Fruit fly (Drosophila melanogaster) whole organism, wandering third instar larva: Measurements from ENCODE around the gene CG31253.
"Not testable (repeated sequence)": the region's sequence is repeated elsewhere in the genome, so short reads cannot be mapped to it uniquely, and the experiment has no call there.

Source experiments
- CG32264 ChIP-seq: fragments of 200-800 bp; sonication (Bioruptor generic); optimal IDR thresholded peaks from 2 replicates; lab custom pipeline; 2016; ENCODE audit warnings: missing biosample characterization, missing genetic modification characterization
- CG9705 ChIP-seq: fragments of 200-800 bp; sonication (Bioruptor generic); optimal IDR thresholded peaks from 2 replicates; lab custom pipeline; 2018; ENCODE audit warnings: missing biosample characterization, mild to moderate bottlenecking, missing genetic modification characterization
- CrebA ChIP-seq: fragments of 200-800 bp; sonication (Bioruptor generic); optimal IDR thresholded peaks from 2 replicates; lab custom pipeline; 2016; ENCODE audit warnings: missing biosample characterization, mild to moderate bottlenecking, missing genetic modification characterization, borderline replicate concordance
- Dfd ChIP-seq: fragments of >200 bp; optimal IDR thresholded peaks from 2 replicates; lab custom pipeline; 2017; ENCODE audit warnings: missing biosample characterization, missing genetic modification characterization
- Dif ChIP-seq: fragments of 200-275, 200-300 bp; sonication (Bioruptor generic); optimal IDR thresholded peaks from 2 replicates; lab custom pipeline; 2018; ENCODE audit warnings: missing biosample characterization, missing genetic modification characterization; ENCODE audit not compliant: partially characterized antibody
- GATAd ChIP-seq: sonication (Bioruptor generic); optimal IDR thresholded peaks from 2 replicates; lab custom pipeline; 2016; ENCODE audit warnings: missing biosample characterization, missing genetic modification characterization
- HLH106 ChIP-seq: fragments of 200-800 bp; optimal IDR thresholded peaks from 3 replicates; lab custom pipeline; 2019; ENCODE audit warnings: missing biosample characterization, mild to moderate bottlenecking, missing genetic modification characterization, moderate library complexity
- Hnf4 ChIP-seq: fragments of 200-800 bp; sonication (Bioruptor generic); optimal IDR thresholded peaks from 2 replicates; lab custom pipeline; 2016; ENCODE audit warnings: missing biosample characterization, mild to moderate bottlenecking, missing genetic modification characterization
- Hr83 ChIP-seq: fragments of 200-300 bp; sonication (Bioruptor generic); optimal IDR thresholded peaks from 2 replicates; lab custom pipeline; 2016; ENCODE audit warnings: missing biosample characterization, mild to moderate bottlenecking, missing genetic modification characterization, moderate library complexity; ENCODE audit not compliant: poor library complexity, severe bottlenecking
- Jra ChIP-seq: sonication (Bioruptor generic); optimal IDR thresholded peaks from 2 replicates; lab custom pipeline; 2016; ENCODE audit warnings: missing biosample characterization, missing genetic modification characterization
- Mio ChIP-seq: sonication (Bioruptor generic); optimal IDR thresholded peaks from 2 replicates; lab custom pipeline; 2016; ENCODE audit warnings: missing biosample characterization, missing genetic modification characterization
- N ChIP-seq: fragments of >200 bp; optimal IDR thresholded peaks from 2 replicates; lab custom pipeline; 2018; ENCODE audit warnings: missing biosample characterization, missing external identifiers, missing genetic modification characterization
- OdsH ChIP-seq: fragments of 200-800 bp; sonication (Bioruptor generic); optimal IDR thresholded peaks from 2 replicates; lab custom pipeline; 2016; ENCODE audit warnings: missing biosample characterization, mild to moderate bottlenecking, missing genetic modification characterization
- Sp1 ChIP-seq: fragments of 200-800 bp; sonication (Bioruptor generic); optimal IDR thresholded peaks from 3 replicates; lab custom pipeline; 2019; ENCODE audit warnings: missing biosample characterization, mild to moderate bottlenecking, missing genetic modification characterization, moderate library complexity
- brk ChIP-seq: fragments of 200-800 bp; sonication (Bioruptor generic); optimal IDR thresholded peaks from 2 replicates; lab custom pipeline; 2016; ENCODE audit warnings: missing biosample characterization, mild to moderate bottlenecking, missing genetic modification characterization
- dl ChIP-seq, 2 experiments: fragments of 175-275, 200-275 bp in 1 of 2; fragments of 200-275 bp in 1 of 2; sonication (Bioruptor generic); optimal IDR thresholded peaks; lab custom pipeline; 2018; ENCODE audit warnings: mild to moderate bottlenecking in 2 of 2, missing biosample characterization in 2 of 2, missing genetic modification characterization in 2 of 2, moderate library complexity in 2 of 2; ENCODE audit not compliant: partially characterized antibody in 2 of 2, insufficient read depth in 1 of 2
- dmrt93B ChIP-seq: fragments of 200-800 bp; sonication (Bioruptor generic); optimal IDR thresholded peaks from 2 replicates; lab custom pipeline; 2018; ENCODE audit warnings: missing biosample characterization, mild to moderate bottlenecking, missing genetic modification characterization
- dsf ChIP-seq: sonication (Bioruptor generic); optimal IDR thresholded peaks from 2 replicates; lab custom pipeline; 2016; ENCODE audit warnings: missing biosample characterization, missing genetic modification characterization, borderline replicate concordance
- ey ChIP-seq: fragments of 200-800 bp; sonication (Bioruptor generic); optimal IDR thresholded peaks from 2 replicates; lab custom pipeline; 2016; ENCODE audit warnings: missing biosample characterization, missing genetic modification characterization
- foxo ChIP-seq, 2 experiments: fragments of 200-800 bp; sonication (Bioruptor generic); optimal IDR thresholded peaks; 2 replicates in 1 of 2; 3 replicates in 1 of 2; lab custom pipeline; 2016 to 2017; ENCODE audit warnings: missing biosample characterization in 2 of 2, missing genetic modification characterization in 2 of 2
- fru ChIP-seq: fragments of 200-800 bp; sonication (Bioruptor generic); optimal IDR thresholded peaks from 3 replicates; lab custom pipeline; 2016; ENCODE audit warnings: missing biosample characterization, mild to moderate bottlenecking, missing genetic modification characterization
- h ChIP-seq: fragments of 200-800 bp; sonication (Bioruptor generic); optimal IDR thresholded peaks from 3 replicates; lab custom pipeline; 2016; ENCODE audit warnings: missing biosample characterization, mild to moderate bottlenecking, missing genetic modification characterization
- lola ChIP-seq: fragments of >200 bp; optimal IDR thresholded peaks from 2 replicates; lab custom pipeline; 2017; ENCODE audit warnings: missing biosample characterization, missing genetic modification characterization
- pan ChIP-seq: fragments of >200 bp; optimal IDR thresholded peaks from 2 replicates; lab custom pipeline; 2017
- rgr ChIP-seq: fragments of 200-800 bp; sonication (Bioruptor generic); optimal IDR thresholded peaks from 3 replicates; lab custom pipeline; 2016; ENCODE audit warnings: missing biosample characterization, mild to moderate bottlenecking, missing genetic modification characterization
- sage ChIP-seq: fragments of 200-800 bp; sonication (Bioruptor generic); optimal IDR thresholded peaks from 2 replicates; lab custom pipeline; 2016; ENCODE audit warnings: missing biosample characterization, mild to moderate bottlenecking, missing genetic modification characterization
- sv ChIP-seq: fragments of 200-800 bp; sonication (Bioruptor generic); optimal IDR thresholded peaks from 3 replicates; lab custom pipeline; 2016; ENCODE audit warnings: missing biosample characterization, missing genetic modification characterization
- tai ChIP-seq: sonication (Bioruptor generic); optimal IDR thresholded peaks from 2 replicates; lab custom pipeline; 2016; ENCODE audit warnings: missing biosample characterization, missing genetic modification characterization
- woc ChIP-seq: sonication (Bioruptor generic); optimal IDR thresholded peaks from 2 replicates; lab custom pipeline; 2016; ENCODE audit warnings: missing biosample characterization, mild to moderate bottlenecking, missing genetic modification characterization

Gene CG31253

DNA sequence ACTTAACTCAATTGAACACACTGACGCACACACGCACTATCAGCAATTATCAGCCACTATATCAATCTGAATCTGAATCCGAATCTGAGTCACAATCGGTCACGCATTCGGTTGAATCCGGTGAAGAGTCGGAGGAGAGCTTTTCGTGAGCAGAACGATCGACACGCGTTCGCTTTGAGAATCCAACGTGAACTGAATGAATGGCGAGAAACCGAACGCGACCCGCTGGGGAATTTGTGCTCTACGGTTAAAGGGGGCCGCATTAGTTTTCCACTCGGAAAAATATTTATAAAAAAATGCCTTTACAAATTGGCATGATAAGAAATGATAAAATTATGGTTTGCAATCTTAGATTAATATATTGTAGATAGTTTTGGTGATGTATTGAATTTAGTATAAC lies 27.8 kb upstream of the CG31253 start, which contains the start of gene betaTub97EF:
TSS of gene betaTub97EF (minus strand) at position 196 of the 400 bp plus-strand sequence.
- TF ChIP-seq Mio (GFP tag; lab: Kevin White, UChicago) = no peak
- peak; percentile 5 for TF ChIP-seq HLH106 (tag; lab: Kevin White, UChicago)

DNA sequence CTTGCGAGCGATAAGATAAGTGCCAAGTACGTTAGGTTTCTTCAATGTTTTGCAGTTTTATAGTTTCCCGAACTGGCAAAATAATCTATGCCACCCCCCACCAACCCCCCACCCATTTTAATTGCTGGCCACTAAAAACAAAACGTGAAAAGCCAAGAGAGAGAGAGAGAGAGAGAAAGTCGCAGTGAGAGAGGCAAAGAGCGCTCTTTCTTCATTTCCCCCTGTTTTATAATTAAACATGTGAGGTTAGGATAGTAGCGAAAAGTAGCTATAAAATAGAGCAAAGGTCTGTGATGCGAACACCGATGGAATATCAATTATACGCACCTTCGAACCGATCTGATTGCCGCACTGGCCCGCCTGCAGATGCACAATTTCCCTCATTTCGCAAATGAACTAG lies 27.4 kb upstream of the CG31253 start:
- TF ChIP-seq Hnf4 (GFP tag; lab: Kevin White, UChicago) = no peak
- no peak for TF ChIP-seq Mio (GFP tag; lab: Kevin White, UChicago)
- no peak for TF ChIP-seq brk (GFP tag; lab: Kevin White, UChicago)
- TF ChIP-seq tai (GFP tag; lab: Kevin White, UChicago) = no peak
- no peak for TF ChIP-seq CG32264 (GFP tag; lab: Kevin White, UChicago)
- no peak for TF ChIP-seq fru (GFP tag; lab: Kevin White, UChicago)
- no peak for TF ChIP-seq dsf (GFP tag; lab: Kevin White, UChicago)
- no peak for TF ChIP-seq Jra
- no peak for TF ChIP-seq GATAd (GFP tag; lab: Kevin White, UChicago)
- TF ChIP-seq pan (lab: Kevin White, UChicago) = no peak
- TF ChIP-seq ey (GFP tag; lab: Kevin White, UChicago) = no peak
- TF ChIP-seq foxo (GFP tag; optimal IDR thresholded peaks at IDR 0.05; lab: Kevin White, UChicago) = no peak

DNA sequence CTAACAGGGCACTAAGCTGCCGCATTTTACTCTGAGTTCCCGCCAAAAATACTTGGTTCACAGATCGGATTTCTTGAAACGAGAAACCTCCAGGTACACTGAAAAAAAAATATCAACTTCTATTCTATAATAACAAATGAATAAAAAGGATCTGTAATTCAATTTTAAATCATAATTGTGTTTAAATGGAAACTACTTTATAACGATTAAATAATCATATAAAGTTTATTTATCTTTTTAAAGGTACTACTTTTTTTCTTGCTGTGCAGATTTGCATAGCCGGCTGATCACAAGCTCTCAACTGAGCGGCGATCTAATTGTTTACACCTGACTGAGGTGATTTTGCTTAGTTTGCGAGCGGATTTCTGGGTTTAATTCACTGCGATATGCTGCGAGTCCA lies 27.0 kb upstream of the CG31253 start:
- TF ChIP-seq Sp1 (GFP tag; lab: Kevin White, UChicago) = peak; percentile 41
- TF ChIP-seq dsf (GFP tag; lab: Kevin White, UChicago) = no peak
- TF ChIP-seq ey (GFP tag; lab: Kevin White, UChicago) = peak; percentile 10
- no peak for TF ChIP-seq dmrt93B (GFP tag; lab: Kevin White, UChicago)
- no peak for TF ChIP-seq brk (GFP tag; lab: Kevin White, UChicago)
- peak; percentile 30 for TF ChIP-seq HLH106 (tag; lab: Kevin White, UChicago)
- TF ChIP-seq Dfd (GFP tag; lab: Kevin White, UChicago) = no peak
- peak; percentile 68 for TF ChIP-seq sv
- TF ChIP-seq foxo (GFP tag; optimal IDR thresholded peaks at IDR 0.05; lab: Kevin White, UChicago) = peak in 1 of 2 experiments; percentile 45
- no peak for TF ChIP-seq Jra
- no peak for TF ChIP-seq Dif (GFP tag; lab: Kevin White, UChicago)
- no peak for TF ChIP-seq tai (GFP tag; lab: Kevin White, UChicago)
- TF ChIP-seq OdsH (GFP tag; lab: Kevin White, UChicago) = peak; percentile 25
- TF ChIP-seq Hr83 = no peak
- no peak for TF ChIP-seq Mio (GFP tag; lab: Kevin White, UChicago)
- no peak for TF ChIP-seq CrebA (GFP tag; lab: Kevin White, UChicago)
- TF ChIP-seq rgr (GFP tag; lab: Kevin White, UChicago) = peak; percentile 42
- TF ChIP-seq woc (GFP tag; lab: Kevin White, UChicago) = no peak
- no peak for TF ChIP-seq pan (lab: Kevin White, UChicago)
- peak; percentile 21 for TF ChIP-seq fru (GFP tag; lab: Kevin White, UChicago)
- peak; percentile 36 for TF ChIP-seq h
- TF ChIP-seq, all 38 proteins: peak for 9

DNA sequence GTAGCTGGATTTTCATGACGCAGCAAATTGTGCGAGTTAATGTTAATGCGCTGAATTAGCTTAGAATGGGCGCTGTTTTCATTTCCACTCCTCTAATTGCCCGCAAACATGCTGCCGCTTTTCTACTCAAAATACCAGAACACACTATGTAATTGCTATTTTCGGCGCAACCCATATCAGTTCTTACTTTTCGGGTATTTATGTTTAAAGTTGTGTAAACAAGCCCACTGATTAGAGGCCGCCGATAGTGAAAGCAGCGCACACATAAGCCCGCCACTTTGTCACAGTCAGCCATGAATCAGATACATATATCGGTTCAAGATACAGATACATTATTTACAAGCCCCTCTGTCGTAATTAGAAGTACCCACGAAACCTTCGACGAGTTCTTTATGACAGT lies 26.4 kb upstream of the CG31253 start:
- TF ChIP-seq Sp1 (GFP tag; lab: Kevin White, UChicago) = no peak
- TF ChIP-seq Mio (GFP tag; lab: Kevin White, UChicago) = no peak
- no peak for TF ChIP-seq sage
- no peak for TF ChIP-seq Dif (GFP tag; lab: Kevin White, UChicago)
- no peak for TF ChIP-seq dl (GFP tag; optimal IDR thresholded peaks at IDR 0.05; lab: Kevin White, UChicago; ENCODE audit: insufficient read depth in 1 of 2, partially characterized antibody in 2 of 2)
- no peak for TF ChIP-seq N
- no peak for TF ChIP-seq CG9705 (GFP tag; lab: Kevin White, UChicago)
- no peak for TF ChIP-seq brk (GFP tag; lab: Kevin White, UChicago)
- TF ChIP-seq lola (GFP tag; lab: Kevin White, UChicago) = no peak
- no peak for TF ChIP-seq Dfd (GFP tag; lab: Kevin White, UChicago)

DNA sequence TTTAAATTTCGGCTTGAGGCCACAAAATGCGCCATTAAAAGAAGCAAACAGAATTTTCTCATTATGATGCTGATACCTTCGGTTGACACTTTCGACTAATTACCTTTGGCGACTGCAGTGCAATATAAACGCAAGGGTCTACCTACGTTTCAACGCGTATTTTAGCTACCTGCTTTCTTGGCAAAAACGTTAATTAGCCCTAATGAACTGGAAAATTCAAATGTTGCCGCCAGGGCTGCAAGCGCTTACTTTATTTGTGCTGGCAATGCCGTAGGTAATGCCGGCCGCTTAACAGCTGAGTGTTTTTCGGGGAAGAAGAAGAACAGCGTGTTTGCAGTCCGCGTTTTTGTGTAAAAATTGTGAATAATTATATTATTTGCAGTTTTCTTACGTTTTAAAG lies 2.7 kb upstream of the CG31253 start, which contains the start of the genes CG31131 and CG4849:
TSS of gene CG31131 (minus strand) at position 101 of the 400 bp plus-strand sequence.
TSS of gene CG4849 (plus strand) at position 297 of the 400 bp plus-strand sequence.
- TF ChIP-seq CG32264 (GFP tag; lab: Kevin White, UChicago); sage; dmrt93B (GFP tag; lab: Kevin White, UChicago): not testable (repeated sequence)
